Fruit fly (Drosophila melanogaster) whole organism, larva: ENCODE results near the gene Ir31a.

ENCODE experiments used
- noc ChIP-seq: fragments of 200-800 bp; sonication (Bioruptor generic); optimal IDR thresholded peaks from 3 replicates; lab custom pipeline; 2019; ENCODE audit warnings: missing biosample characterization, mild to moderate bottlenecking, missing genetic modification characterization, moderate library complexity

Ir31a gene

DNA sequence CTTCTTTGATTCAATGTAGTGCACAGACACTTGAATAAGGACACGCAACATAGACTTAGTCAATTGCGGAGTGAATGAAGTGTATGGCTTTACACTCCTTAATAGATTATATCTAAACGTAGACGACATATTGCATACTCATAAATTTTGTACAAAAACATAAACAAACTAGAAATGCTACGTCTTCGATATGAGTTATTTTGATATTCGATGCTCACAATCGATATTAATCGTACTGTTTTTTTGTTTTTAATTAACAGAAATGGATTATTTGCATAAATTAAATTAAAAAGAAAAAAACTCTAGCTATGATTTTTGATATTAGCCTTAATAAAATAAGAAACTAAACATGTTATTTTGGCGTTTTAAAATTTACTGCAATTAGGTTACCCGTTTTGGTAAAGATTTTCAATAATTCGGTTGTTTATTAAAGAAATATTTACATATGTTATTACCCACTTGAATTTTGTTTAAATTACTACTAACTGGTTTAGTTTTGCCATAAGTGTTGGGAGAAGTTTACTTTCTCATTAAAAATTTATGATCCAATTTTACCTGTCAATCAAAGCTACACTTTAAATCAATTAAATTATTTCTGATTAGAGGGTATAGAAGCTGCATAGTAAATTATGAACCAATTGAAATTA is at the start of gene Ir31a, which contains the start of the genes CG17768 and LSm-4:
TSS of gene Ir31a (plus strand) at position 558 of the 647 bp plus-strand sequence.
TSS of gene CG17768 (minus strand) at position 196 of the 647 bp plus-strand sequence.
TSS of gene LSm-4 (minus strand) at position 196 of the 647 bp plus-strand sequence.
- TF ChIP-seq noc (tag; lab: Kevin White, UChicago), result no peak

DNA sequence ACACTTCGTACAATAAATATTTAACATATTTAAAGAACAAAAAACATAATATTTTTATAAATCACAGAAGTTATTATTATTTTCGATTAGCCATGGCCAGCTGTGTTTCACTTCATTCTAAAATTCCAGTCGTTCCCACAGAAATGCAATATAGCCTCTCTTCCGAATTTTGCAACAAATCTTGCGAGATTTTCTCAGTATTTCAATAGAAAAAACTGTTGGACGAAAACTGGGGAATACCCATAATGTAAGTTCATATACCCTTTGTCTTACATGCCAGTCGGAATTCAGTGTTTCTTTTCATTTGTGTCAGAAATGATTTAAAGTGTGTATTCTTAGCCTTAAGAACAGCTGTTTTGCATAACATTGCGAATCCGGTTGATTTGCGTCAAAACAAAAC is 48.9 kb upstream of the Ir31a start, which contains the start of the genes CtsL4 and ClpP:
TSS of gene CtsL4 (minus strand) at position 90 of the 400 bp plus-strand sequence.
TSS of gene ClpP (plus strand) at position 288 of the 400 bp plus-strand sequence.
- no peak for TF ChIP-seq noc (tag; lab: Kevin White, UChicago)

DNA sequence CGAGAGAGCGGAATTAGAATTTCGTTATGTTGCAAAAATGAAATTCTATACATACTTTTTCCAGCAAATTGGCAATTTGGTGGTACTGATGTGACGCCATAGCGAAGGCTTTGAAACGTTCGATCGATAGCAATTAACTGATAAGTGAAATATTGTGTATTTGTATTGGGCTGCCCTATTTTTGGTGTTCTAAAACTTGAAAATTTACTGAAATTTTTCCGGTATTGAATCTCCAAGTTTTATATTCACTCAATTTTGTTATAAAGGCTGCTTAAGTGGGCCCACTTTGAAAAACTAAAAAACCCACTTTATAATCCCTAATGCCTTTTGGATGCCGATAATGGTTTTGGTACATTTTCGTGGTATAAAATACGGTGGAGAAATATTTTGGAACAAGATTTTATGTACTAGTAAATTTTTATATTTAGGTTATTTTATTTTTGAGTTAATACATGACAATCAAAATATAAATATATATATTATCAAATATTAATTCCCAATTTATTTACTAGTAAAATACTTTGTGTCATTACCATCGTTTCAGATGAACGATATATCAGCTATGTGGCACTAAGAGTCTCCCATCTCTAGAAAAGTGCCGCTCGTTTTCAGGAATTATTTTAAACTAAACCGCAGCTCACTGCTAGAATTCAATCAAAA is 42.8 kb upstream of the Ir31a start, which contains the start of the genes Cand1 and pim:
TSS of gene Cand1 (minus strand) at position 300 of the 660 bp plus-strand sequence.
TSS of gene pim (plus strand) at position 582 of the 660 bp plus-strand sequence.
- TF ChIP-seq noc (tag; lab: Kevin White, UChicago), result no peak

DNA sequence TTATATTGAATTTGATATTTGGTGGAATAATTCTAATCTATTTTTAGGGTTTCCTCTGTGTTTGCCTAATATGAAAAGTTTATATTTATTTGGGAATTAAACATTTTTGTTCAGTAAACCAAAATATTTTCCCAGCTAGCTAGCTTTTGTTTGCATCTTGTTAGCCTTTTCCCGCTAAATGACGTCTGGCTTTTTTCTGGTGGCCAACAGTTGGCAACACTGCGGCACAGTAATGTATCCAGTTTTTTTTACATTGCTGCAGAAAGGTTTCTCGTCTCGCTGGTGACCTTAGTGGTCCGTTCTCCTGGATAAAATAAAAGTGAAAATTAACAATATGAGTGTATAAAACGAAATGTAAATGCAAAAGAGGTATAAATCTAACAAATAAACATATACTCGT is 41.1 kb upstream of the Ir31a start, which contains the start of gene lft:
TSS of gene lft (plus strand) at position 243 of the 400 bp plus-strand sequence.
- no peak for TF ChIP-seq noc (tag; lab: Kevin White, UChicago)

DNA sequence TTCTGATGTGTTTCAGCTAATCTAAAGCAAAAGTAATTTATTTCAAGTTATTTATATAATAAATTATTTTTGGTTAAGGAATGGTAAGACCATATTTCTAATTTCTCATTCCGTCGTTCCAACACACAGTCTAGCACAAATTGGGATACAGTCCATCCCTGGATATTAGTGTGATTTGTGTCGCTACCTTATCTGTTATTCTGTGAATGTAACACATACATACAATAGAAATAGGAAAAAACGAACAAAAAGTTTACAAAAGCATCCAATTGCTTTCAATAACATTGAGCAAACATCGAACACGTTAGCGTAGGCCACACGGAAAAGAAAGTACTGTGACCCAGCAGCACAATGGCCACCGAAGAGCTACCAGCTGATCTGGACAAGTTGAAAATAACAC is 38.8 kb upstream of the Ir31a start, which contains the start of gene CG5056:
TSS of gene CG5056 (plus strand) at position 168 of the 400 bp plus-strand sequence.
- TF ChIP-seq noc (tag; lab: Kevin White, UChicago), result no peak

DNA sequence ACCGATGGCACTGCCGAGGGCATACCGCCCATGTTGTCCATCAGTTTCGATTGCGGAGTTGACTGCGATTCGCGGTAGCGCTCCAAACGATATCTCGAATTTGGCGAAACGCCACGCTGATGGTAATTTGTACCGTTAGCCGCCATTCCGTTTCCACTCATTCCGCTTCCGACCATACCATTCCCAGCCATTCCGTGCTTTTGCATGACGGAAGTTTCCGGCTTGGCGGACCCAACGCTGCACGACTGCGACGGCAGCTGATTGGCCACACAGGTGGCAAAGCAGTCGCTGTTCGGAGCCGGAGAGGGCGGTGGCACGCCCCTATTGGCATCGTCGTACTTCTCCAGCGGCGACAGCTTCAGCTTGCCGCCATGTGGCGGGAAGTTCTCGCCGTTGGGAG is 33.1 kb upstream of the Ir31a start:
- TF ChIP-seq noc (tag; lab: Kevin White, UChicago), result no peak

DNA sequence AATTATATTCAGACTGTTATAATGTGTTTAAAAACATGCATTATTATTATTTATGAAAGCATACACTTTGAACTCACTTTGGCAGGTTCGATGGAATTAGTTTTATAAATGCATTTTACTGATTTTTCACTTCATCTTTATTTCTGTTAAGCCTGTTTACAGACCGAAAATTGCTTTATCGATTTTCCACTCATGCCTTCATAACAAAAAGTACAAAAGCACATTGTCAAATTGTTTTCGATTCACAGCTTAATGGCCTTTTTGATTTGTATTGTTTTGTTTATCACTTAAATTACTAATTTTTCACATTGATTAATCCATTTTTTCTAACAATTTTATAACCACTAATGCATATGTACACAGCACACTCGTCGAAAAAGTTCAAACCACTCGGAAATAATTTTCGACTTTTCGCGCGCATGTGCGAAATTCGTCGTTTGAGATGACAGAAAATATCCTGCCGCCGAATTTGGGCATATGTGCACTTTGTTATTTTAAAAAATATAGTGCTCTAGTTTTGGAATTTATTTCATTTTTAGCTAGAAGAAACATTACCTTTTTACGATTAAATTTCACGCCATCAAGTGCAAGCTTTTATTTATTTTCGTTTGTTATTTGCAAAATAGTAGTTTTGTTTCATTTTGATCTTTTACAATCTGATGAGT is 31.6 kb upstream of the Ir31a start, which contains the start of gene rho-5:
TSS of gene rho-5 (minus strand) at position 296 of the 665 bp plus-strand sequence.
- TF ChIP-seq noc (tag; lab: Kevin White, UChicago), result no peak

DNA sequence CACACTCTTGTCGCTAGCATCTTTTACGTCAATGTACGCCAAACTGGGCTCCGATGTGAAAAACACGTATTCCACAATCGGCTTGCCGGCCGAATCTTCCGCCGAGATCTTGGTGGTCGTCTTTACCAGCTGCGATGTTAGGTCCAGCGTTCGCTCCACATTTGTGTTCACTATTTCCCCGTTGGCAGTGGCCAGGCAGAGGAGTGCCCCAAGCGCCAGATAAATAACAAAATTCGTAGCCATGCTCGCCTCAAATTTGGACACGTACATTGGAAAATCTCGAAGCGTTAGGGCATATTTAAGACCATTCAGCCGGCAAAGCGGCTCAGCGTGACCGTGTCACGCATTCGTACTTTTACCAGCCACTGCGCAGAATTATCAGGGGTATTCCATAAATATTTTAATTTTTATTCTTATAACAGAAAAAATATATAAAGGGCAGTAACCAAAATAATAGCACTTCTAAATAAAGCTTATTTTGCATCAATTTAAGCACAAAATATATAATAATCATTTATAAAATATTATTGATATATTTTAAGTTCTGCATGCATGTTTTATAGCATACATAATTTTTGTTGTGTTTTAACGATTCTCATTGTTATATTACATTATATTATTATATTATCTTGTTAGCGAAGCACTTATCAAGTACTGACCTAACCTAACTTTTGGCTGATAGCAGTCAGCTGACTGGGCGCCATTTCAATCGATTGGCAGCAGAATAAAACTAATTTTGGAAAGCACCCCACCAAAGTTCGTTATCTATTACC is 29.7 kb upstream of the Ir31a start, which contains the start of the genes CG33303 and dpr19:
TSS of gene CG33303 (minus strand) at position 294 of the 773 bp plus-strand sequence.
TSS of gene dpr19 (plus strand) at position 705 of the 773 bp plus-strand sequence.
- peak; percentile 11 for TF ChIP-seq noc (tag; lab: Kevin White, UChicago)

DNA sequence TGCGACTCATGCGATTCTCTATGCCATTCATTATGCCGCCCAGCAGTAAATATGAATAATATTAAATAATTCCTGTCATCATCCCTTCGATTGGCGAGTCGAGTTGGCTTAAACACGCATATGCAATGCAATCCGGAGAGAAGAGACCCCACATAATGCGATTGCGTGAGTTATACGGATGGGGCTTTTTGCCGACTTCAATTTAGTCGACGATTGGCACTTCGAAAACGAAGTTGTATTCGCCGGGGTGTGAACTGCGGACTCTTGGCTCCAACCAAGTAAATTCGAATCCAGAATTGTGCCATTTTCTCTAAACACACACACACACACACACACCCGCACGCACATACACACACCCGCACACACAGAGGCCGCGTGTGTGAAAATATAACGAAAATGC is 29.1 kb upstream of the Ir31a start:
- no peak for TF ChIP-seq noc (tag; lab: Kevin White, UChicago)

DNA sequence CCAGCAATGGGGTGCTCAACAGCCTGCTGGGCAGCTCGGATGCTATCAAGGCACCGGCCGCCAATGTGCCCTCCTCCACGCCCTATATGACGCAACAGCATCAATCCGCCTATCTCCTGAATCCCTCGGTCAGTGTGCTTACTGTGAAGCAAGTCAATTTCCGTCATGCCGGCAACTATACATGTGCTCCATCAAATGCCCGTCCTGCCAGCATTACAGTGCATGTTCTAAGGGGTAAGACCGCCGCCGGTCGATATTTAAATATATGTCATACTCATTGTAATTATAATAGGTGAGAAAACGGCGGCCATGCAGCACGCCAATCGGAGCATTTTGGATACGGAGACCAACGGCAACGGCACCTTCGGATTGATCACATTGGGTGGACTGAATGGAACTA is 26.7 kb upstream of the Ir31a start:
- TF ChIP-seq noc (tag; lab: Kevin White, UChicago), result no peak

DNA sequence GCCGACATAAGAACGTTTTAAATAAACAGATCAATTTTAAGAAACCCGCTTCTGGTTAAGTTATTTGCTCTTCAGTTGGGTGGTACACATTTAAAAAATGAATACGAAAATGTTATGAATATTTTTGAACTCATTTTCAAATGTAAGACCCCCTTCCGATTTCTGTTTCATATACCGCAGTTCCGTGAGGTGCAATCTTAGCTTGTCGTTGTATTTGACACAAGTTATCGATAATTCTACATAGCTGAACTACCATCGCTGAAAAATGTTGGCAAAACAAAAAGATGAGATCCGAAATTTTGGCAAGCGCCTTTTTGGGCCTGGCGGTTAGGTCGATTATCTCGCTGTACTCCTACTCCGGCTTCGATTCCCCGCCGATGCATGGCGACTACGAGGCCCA is 25.5 kb upstream of the Ir31a start, which contains the start of gene gny:
TSS of gene gny (plus strand) at position 239 of the 400 bp plus-strand sequence.
- no peak for TF ChIP-seq noc (tag; lab: Kevin White, UChicago)

DNA sequence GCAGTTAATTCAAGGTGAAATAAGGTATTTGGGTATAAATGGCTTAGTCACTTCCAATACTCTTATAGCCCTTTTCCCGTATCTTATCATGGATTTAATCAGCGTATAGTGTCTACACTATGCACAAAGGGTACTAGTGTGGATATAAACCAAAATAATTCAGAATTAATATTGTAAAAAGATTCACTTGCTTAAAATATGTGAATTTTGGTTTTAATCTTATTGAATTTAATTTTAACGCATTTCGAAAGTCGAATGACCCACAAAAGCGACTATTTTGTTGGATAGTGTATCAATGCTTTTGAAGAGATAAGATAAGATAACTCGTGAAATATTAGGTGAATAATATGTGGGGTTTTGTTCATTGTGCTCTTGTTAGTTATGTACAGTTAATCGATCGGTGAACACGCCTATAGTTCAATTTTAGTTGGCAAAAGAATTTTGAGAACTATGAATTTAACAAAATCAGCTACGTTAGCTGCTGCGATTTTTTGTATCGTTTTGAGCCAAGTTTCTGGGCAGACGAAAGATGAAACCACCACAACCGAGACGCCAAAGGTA is 23.4 kb upstream of the Ir31a start, which contains the start of gene CG5096:
TSS of gene CG5096 (plus strand) at position 374 of the 561 bp plus-strand sequence.
- peak; percentile 97 for TF ChIP-seq noc (tag; lab: Kevin White, UChicago)

DNA sequence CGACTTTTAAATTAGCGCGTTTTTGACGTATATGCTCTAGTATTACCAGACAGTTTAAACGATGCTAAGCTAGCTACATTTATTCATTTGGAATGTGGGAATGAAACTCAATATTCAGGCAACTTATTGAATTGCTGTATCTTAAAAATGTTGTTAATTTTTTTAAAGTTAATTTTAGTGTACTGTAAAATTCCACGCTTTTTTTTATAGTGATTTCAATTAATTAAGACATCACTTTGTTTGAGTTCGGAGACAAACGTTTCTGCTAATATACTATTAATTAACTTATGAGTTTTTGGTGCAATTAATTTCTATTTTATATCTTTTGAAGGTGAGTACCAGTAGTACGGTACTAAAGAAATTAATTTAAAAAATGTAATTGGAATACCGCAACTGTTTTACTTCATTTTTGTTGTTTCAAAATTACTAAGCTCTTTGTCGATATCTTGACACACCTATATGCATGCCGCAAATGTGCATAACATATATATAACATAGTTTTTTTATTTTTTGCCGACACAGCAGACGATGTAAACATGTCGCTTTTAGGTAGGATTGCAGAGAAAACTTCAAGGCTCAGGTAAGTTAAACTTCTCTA is 19.1 kb upstream of the Ir31a start, which contains the start of the genes Cdk1 and mRpS7:
TSS of gene Cdk1 (minus strand) at position 55 of the 598 bp plus-strand sequence.
TSS of gene mRpS7 (plus strand) at position 455 of the 598 bp plus-strand sequence.
- TF ChIP-seq noc (tag; lab: Kevin White, UChicago), result peak; percentile 53
